Worm (Caenorhabditis elegans): ENCODE results near the gene fbxc-26.

- TF ChIP-seq hmbx-1 (tag; optimal IDR thresholded peaks at IDR 0.05) (no peak), hnd-1 (tag; optimal IDR thresholded peaks at IDR 0.05) (no peak), ama-1 (optimal IDR thresholded peaks at IDR 0.05) (no peak)
These were observed 1.4 kb upstream of the fbxc-26 start, which contains the start of gene F58E1.13 for ce11 chrII:1695861-1696260.
